Worm (Caenorhabditis elegans) whole organism, mixed stage, embryonic: ENCODE measurements around the gene C04A2.15.

Experiments
- M03D4.4 ChIP-seq: sonication (generic microtip); optimal IDR thresholded peaks from 2 replicates; lab custom pipeline; 2017; ENCODE audit warnings: mild to moderate bottlenecking, missing genetic modification characterization, missing compliant biosample characterization
- bed-3 ChIP-seq: fragments of 200-800 bp; sonication (Bioruptor generic); optimal IDR thresholded peaks from 3 replicates; lab custom pipeline; 2018; ENCODE audit warnings: mild to moderate bottlenecking, missing genetic modification characterization, moderate library complexity, missing compliant biosample characterization
- blmp-1 ChIP-seq: fragments of 150-350 bp; optimal IDR thresholded peaks from 2 replicates; lab custom pipeline; 2014; ENCODE audit warnings: missing biosample characterization, missing genetic modification characterization
- ceh-39 ChIP-seq: fragments of 150-350 bp; optimal IDR thresholded peaks from 2 replicates; lab custom pipeline; 2014; ENCODE audit warnings: missing biosample characterization, missing genetic modification characterization
- ceh-43 ChIP-seq: fragments of 200-800 bp; sonication (Bioruptor generic); optimal IDR thresholded peaks from 2 replicates; lab custom pipeline; 2018; ENCODE audit warnings: mild to moderate bottlenecking, missing genetic modification characterization, moderate library complexity, missing compliant biosample characterization
- ceh-83 ChIP-seq: fragments of 200-800 bp; sonication (Bioruptor generic); optimal IDR thresholded peaks from 2 replicates; lab custom pipeline; 2018; ENCODE audit warnings: mild to moderate bottlenecking, missing genetic modification characterization, missing compliant biosample characterization
- ces-1 ChIP-seq: fragments of 150-350 bp; optimal IDR thresholded peaks from 2 replicates; lab custom pipeline; 2014; ENCODE audit warnings: missing biosample characterization, missing genetic modification reagents, missing genetic modification characterization
- cnd-1 ChIP-seq: fragments of 200-800 bp; sonication (Bioruptor generic); optimal IDR thresholded peaks from 2 replicates; lab custom pipeline; 2018; ENCODE audit warnings: mild to moderate bottlenecking, missing genetic modification characterization, missing compliant biosample characterization
- drap-1 ChIP-seq: fragments of 200-800 bp; sonication (Bioruptor generic); optimal IDR thresholded peaks from 3 replicates; lab custom pipeline; 2018; ENCODE audit warnings: mild to moderate bottlenecking, missing genetic modification characterization, missing compliant biosample characterization
- elt-1 ChIP-seq: sonication (generic microtip); optimal IDR thresholded peaks from 2 replicates; lab custom pipeline; 2017; ENCODE audit warnings: missing genetic modification characterization, mild to moderate bottlenecking, missing compliant biosample characterization, antibody characterized with exemption, moderate library complexity, borderline replicate concordance; ENCODE audit not compliant: insufficient read depth
- elt-3 ChIP-seq: fragments of 150-350 bp; optimal IDR thresholded peaks from 2 replicates; lab custom pipeline; 2014; ENCODE audit warnings: missing biosample characterization, missing genetic modification characterization
- flh-1 ChIP-seq: fragments of 200-800 bp; sonication (Bioruptor generic); optimal IDR thresholded peaks from 2 replicates; lab custom pipeline; 2018; ENCODE audit warnings: mild to moderate bottlenecking, missing genetic modification characterization, moderate library complexity, missing compliant biosample characterization
- ham-2 ChIP-seq: fragments of 200-800 bp; sonication (Bioruptor generic); optimal IDR thresholded peaks from 2 replicates; lab custom pipeline; 2018; ENCODE audit warnings: mild to moderate bottlenecking, missing genetic modification characterization, missing compliant biosample characterization
- hlh-1 ChIP-seq: fragments of 150-350 bp; optimal IDR thresholded peaks from 2 replicates; lab custom pipeline; 2014; ENCODE audit warnings: missing biosample characterization, missing genetic modification reagents, missing genetic modification characterization
- lin-13 ChIP-seq: fragments of 150-350 bp; optimal IDR thresholded peaks from 2 replicates; lab custom pipeline; 2014; ENCODE audit warnings: missing biosample characterization, missing genetic modification characterization
- lin-32 ChIP-seq: fragments of 200-800 bp; sonication (Bioruptor generic); optimal IDR thresholded peaks from 2 replicates; lab custom pipeline; 2018; ENCODE audit warnings: mild to moderate bottlenecking, missing genetic modification characterization, missing compliant biosample characterization
- lsy-2 ChIP-seq: fragments of 150-350 bp; optimal IDR thresholded peaks from 2 replicates; lab custom pipeline; 2014; ENCODE audit warnings: missing biosample characterization, missing genetic modification characterization
- mab-5 ChIP-seq: fragments of 150-350 bp; optimal IDR thresholded peaks from 2 replicates; lab custom pipeline; 2014; ENCODE audit warnings: missing biosample characterization, missing genetic modification characterization
- mep-1 ChIP-seq: fragments of 150-350 bp; optimal IDR thresholded peaks from 2 replicates; lab custom pipeline; 2017; ENCODE audit warnings: missing biosample characterization, missing genetic modification reagents, missing genetic modification characterization, inconsistent platforms
- mls-2 ChIP-seq: sonication (generic microtip); optimal IDR thresholded peaks from 2 replicates; lab custom pipeline; 2016; ENCODE audit warnings: mild to moderate bottlenecking, missing genetic modification characterization, moderate library complexity, missing compliant biosample characterization
- nhr-12 ChIP-seq: fragments of 150-350 bp; optimal IDR thresholded peaks from 2 replicates; lab custom pipeline; 2014; ENCODE audit warnings: missing biosample characterization, missing genetic modification characterization
- nhr-2 ChIP-seq: fragments of 150-350 bp; optimal IDR thresholded peaks from 2 replicates; lab custom pipeline; 2014; ENCODE audit warnings: missing biosample characterization, missing genetic modification characterization
- nhr-237 ChIP-seq: fragments of 150-350 bp; optimal IDR thresholded peaks from 2 replicates; lab custom pipeline; 2014; ENCODE audit warnings: missing biosample characterization, missing genetic modification characterization
- nhr-28 ChIP-seq: fragments of 150-350 bp; optimal IDR thresholded peaks from 2 replicates; lab custom pipeline; 2014; ENCODE audit warnings: missing biosample characterization, missing genetic modification characterization
- nhr-76 ChIP-seq: sonication (generic microtip); optimal IDR thresholded peaks from 2 replicates; lab custom pipeline; 2017; ENCODE audit warnings: missing biosample characterization, missing genetic modification characterization
- pha-4 ChIP-seq: fragments of 150-350 bp; optimal IDR thresholded peaks from 2 replicates; lab custom pipeline; 2018; ENCODE audit warnings: missing biosample characterization, missing genetic modification reagents, missing genetic modification characterization
- sem-2 ChIP-seq: fragments of 200-800 bp; sonication (Bioruptor generic); optimal IDR thresholded peaks from 2 replicates; lab custom pipeline; 2018; ENCODE audit warnings: mild to moderate bottlenecking, missing genetic modification characterization, missing compliant biosample characterization
- snpc-4 ChIP-seq: fragments of 150-350 bp; optimal IDR thresholded peaks from 2 replicates; lab custom pipeline; 2014; ENCODE audit warnings: missing biosample characterization, missing genetic modification characterization
- sptf-1 ChIP-seq: sonication (generic microtip); optimal IDR thresholded peaks from 2 replicates; lab custom pipeline; 2017; ENCODE audit warnings: mild to moderate bottlenecking, missing genetic modification characterization, moderate library complexity, missing compliant biosample characterization
- tbx-8 ChIP-seq: fragments of 200-800 bp; sonication (Bioruptor generic); optimal IDR thresholded peaks from 2 replicates; lab custom pipeline; 2018; ENCODE audit warnings: mild to moderate bottlenecking, missing genetic modification characterization, moderate library complexity, missing compliant biosample characterization
- unc-120 ChIP-seq: sonication (generic microtip); optimal IDR thresholded peaks from 2 replicates; lab custom pipeline; 2017; ENCODE audit warnings: missing genetic modification characterization, missing compliant biosample characterization; ENCODE audit not compliant: poor library complexity, severe bottlenecking
- unc-39 ChIP-seq: fragments of 150-350 bp; optimal IDR thresholded peaks from 2 replicates; lab custom pipeline; 2014; ENCODE audit warnings: missing biosample characterization, missing genetic modification characterization
- unc-62 ChIP-seq: fragments of 150-350 bp; optimal IDR thresholded peaks from 2 replicates; lab custom pipeline; 2014; ENCODE audit warnings: missing biosample characterization, missing genetic modification reagents, missing genetic modification characterization
- zip-8 ChIP-seq: fragments of 150-350 bp; optimal IDR thresholded peaks from 2 replicates; lab custom pipeline; 2014; ENCODE audit warnings: missing biosample characterization, missing genetic modification characterization
- ztf-11 ChIP-seq: fragments of 150-350 bp; optimal IDR thresholded peaks from 2 replicates; lab custom pipeline; 2014; ENCODE audit warnings: missing biosample characterization, missing genetic modification characterization

Gene C04A2.15

ce11 chrII:6826726-6827125, 25.3 kb upstream of the C04A2.15 start:
- TF ChIP-seq blmp-1: peak; percentile 76
- peak; percentile 83 for TF ChIP-seq unc-120 (tag; lab: Kevin White, UChicago)
- no peak for TF ChIP-seq zip-8 (tag; lab: Kevin White, UChicago)
- no peak for TF ChIP-seq ztf-11
- no peak for TF ChIP-seq nhr-28 (tag; lab: Kevin White, UChicago)
- TF ChIP-seq unc-62 (GFP tag; lab: Kevin White, UChicago): peak; percentile 7
- peak; percentile 54 for TF ChIP-seq ces-1
- TF ChIP-seq hlh-1 (tag; lab: Kevin White, UChicago): peak; percentile 72

- TF ChIP-seq ceh-83 (GFP tag; lab: Kevin White, UChicago) (no peak), mls-2 (peak; percentile 68), ceh-43 (GFP tag; lab: Kevin White, UChicago) (no peak), tbx-8 (GFP tag; lab: Kevin White, UChicago) (no peak), nhr-28 (tag; lab: Kevin White, UChicago) (no peak), lin-13 (tag; lab: Kevin White, UChicago) (no peak), mab-5 (tag; lab: Kevin White, UChicago) (no peak), nhr-2 (peak; percentile 67), snpc-4 (no peak), lsy-2 (no peak), zip-8 (tag; lab: Kevin White, UChicago) (no peak), cnd-1 (tag; lab: Kevin White, UChicago) (peak; percentile 64), flh-1 (no peak), pha-4 (tag; lab: Kevin White, UChicago) (peak; percentile 12), bed-3 (GFP tag; lab: Kevin White, UChicago) (peak; percentile 14), elt-3 (tag; lab: Kevin White, UChicago) (no peak), ham-2 (GFP tag; lab: Kevin White, UChicago) (peak; percentile 72), hlh-1 (tag; lab: Kevin White, UChicago) (peak; percentile 94), drap-1 (GFP tag; lab: Kevin White, UChicago) (no peak), nhr-76 (tag; lab: Kevin White, UChicago) (no peak), nhr-237 (tag; lab: Kevin White, UChicago) (peak; percentile 34), sptf-1 (peak; percentile 53), ceh-39 (tag; lab: Kevin White, UChicago) (no peak), mep-1 (tag; lab: Kevin White, UChicago) (peak; percentile 51), blmp-1 (no peak), elt-1 (tag; lab: Kevin White, UChicago) (peak; percentile 42), ces-1 (peak; percentile 81), sem-2 (GFP tag; lab: Kevin White, UChicago) (peak; percentile 20), unc-62 (GFP tag; lab: Kevin White, UChicago) (peak; percentile 89), nhr-12 (tag; lab: Kevin White, UChicago) (no peak), M03D4.4 (peak; percentile 21), unc-120 (tag; lab: Kevin White, UChicago) (peak; percentile 6), lin-32 (no peak), ztf-11 (no peak), unc-39 (tag; lab: Kevin White, UChicago) (no peak)
- TF ChIP-seq, all 35 proteins: peak for 16
Measured at ce11 chrII:6827388-6827787, 24.6 kb upstream of the C04A2.15 start.

ce11 chrII:6828073-6828900, 23.7 kb upstream of the C04A2.15 start:
- peak; percentile 28 for TF ChIP-seq unc-120 (tag; lab: Kevin White, UChicago)
- no peak for TF ChIP-seq lsy-2
- no peak for TF ChIP-seq mls-2
- TF ChIP-seq nhr-2: no peak
- TF ChIP-seq pha-4 (tag; lab: Kevin White, UChicago): peak; percentile 2
- TF ChIP-seq nhr-237 (tag; lab: Kevin White, UChicago): no peak
- TF ChIP-seq sptf-1: peak; percentile 59
- peak; percentile 2 for TF ChIP-seq cnd-1 (tag; lab: Kevin White, UChicago)
- no peak for TF ChIP-seq elt-1 (tag; lab: Kevin White, UChicago)
- TF ChIP-seq ces-1: peak; percentile 81
